Worm (Caenorhabditis elegans): ENCODE data around the gene npax-4.

- TF ChIP-seq scrt-1 (GFP tag; IDR thresholded peaks at IDR 0.05) (no peak), ceh-36 (tag; optimal IDR thresholded peaks at IDR 0.05) (no peak), hmg-4 (GFP tag; optimal IDR thresholded peaks at IDR 0.05) (no peak), ama-1 (optimal IDR thresholded peaks at IDR 0.05) (no peak), hmbx-1 (tag; optimal IDR thresholded peaks at IDR 0.05) (no peak), F13C5.2 (tag; optimal IDR thresholded peaks at IDR 0.05) (no peak), pes-1 (GFP tag; IDR thresholded peaks at IDR 0.05) (no peak), flt-1 (GFP tag; IDR thresholded peaks at IDR 0.05) (no peak)
Measured at ce11 chrIV:8886228-8886627, 6.5 kb upstream of the npax-4 start, which contains the start of gene C09G9.5.
